Worm (Caenorhabditis elegans): ENCODE data around the gene ugt-22.
A peak's percentile ranks its signal among the peaks of the same experiment; 100 is the strongest.
"Not testable (repeated sequence)": the region's sequence is repeated elsewhere in the genome, so short reads cannot be mapped to it uniquely, and the experiment has no call there.

The ugt-22 gene

ce11 chrIV:13665073-13665472 lies 26.0 kb downstream of the ugt-22 start (continued):
- TF ChIP-seq attf-6 (GFP tag; IDR thresholded peaks at IDR 0.05) (peak; percentile 81), pbrm-1 (GFP tag; IDR thresholded peaks at IDR 0.05) (no peak), nhr-120 (GFP tag; IDR thresholded peaks at IDR 0.05) (no peak), ceh-27 (GFP tag; optimal IDR thresholded peaks at IDR 0.05) (no peak), hrde-1 (tag; optimal IDR thresholded peaks at IDR 0.05; ENCODE audit: borderline replicate concordance) (no peak), madf-10 (tag; optimal IDR thresholded peaks at IDR 0.05) (no peak), egl-44 (GFP tag; IDR thresholded peaks at IDR 0.05) (no peak), attf-5 (GFP tag; optimal IDR thresholded peaks at IDR 0.05) (no peak), xnd-1 (tag; optimal IDR thresholded peaks at IDR 0.05) (no peak), rpc-1 (optimal IDR thresholded peaks at IDR 0.05) (no peak), rpc-1 (tag; optimal IDR thresholded peaks at IDR 0.05) (no peak), lag-1 (GFP tag; IDR thresholded peaks at IDR 0.05) (no peak), C06A6.2 (GFP tag; conservative IDR thresholded peaks at IDR 0.05) (no peak), lin-54 (GFP tag; optimal IDR thresholded peaks at IDR 0.05) (no peak)

DNA sequence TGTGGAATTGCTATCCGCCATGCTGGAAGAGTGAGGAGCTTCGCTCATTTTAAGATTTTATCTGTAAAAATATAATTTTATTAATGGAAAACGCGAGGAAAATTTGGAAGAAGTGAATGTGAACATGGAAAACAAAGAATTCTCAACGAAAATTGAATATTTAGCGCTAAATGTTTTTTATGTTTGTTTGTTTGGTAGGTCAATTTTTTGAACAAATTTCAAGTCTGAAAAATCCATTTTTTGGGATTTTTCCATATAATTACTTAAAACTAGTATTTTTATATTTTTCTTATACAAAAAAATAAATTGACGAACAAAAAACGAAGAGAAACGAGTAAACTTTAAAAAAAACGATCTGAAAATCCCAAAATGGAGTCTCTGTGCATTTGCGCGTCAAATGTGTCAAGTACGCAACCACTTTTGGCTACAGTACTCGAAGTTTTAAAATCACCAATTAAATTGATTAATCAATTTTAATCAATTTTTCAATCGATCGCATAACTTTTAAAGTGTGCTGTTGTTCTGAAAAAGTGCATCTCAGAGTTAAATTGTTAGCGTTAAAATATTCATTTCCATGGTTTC lies 27.9 kb downstream of the ugt-22 start, which contains the start of gene fbxa-215:
Gene fbxa-215, minus strand, starts transcription at position 61 of the 582 bp plus-strand sequence.
- TF ChIP-seq madf-6 (GFP tag; IDR thresholded peaks at IDR 0.05) = peak; percentile 75
- TF ChIP-seq lin-26 (GFP tag; IDR thresholded peaks at IDR 0.05) = no peak
- no peak for TF ChIP-seq hmg-20 (GFP tag; IDR thresholded peaks at IDR 0.05)
- TF ChIP-seq B0261.1 (tag; optimal IDR thresholded peaks at IDR 0.05) = no peak
- no peak for TF ChIP-seq B0019.2 (GFP tag; conservative IDR thresholded peaks at IDR 0.05)
- no peak for TF ChIP-seq Y53F4B.3 (GFP tag; IDR thresholded peaks at IDR 0.05)
- no peak for TF ChIP-seq dox-1 (GFP tag; IDR thresholded peaks at IDR 0.05)
- peak; percentile 47 for TF ChIP-seq xnd-1 (tag; optimal IDR thresholded peaks at IDR 0.05)
- no peak for TF ChIP-seq madf-10 (tag; optimal IDR thresholded peaks at IDR 0.05)
- peak; percentile 57 for TF ChIP-seq snpc-4 (GFP tag; optimal IDR thresholded peaks at IDR 0.05)
- peak in 3 of 4 experiments; percentile 62 to 88 (median 82) for TF ChIP-seq snpc-4 (tag; optimal IDR thresholded peaks at IDR 0.05)
- TF ChIP-seq efl-1 (GFP tag; optimal IDR thresholded peaks at IDR 0.05) = peak; percentile 58
- peak; percentile 19 for TF ChIP-seq dpl-1 (GFP tag; optimal IDR thresholded peaks at IDR 0.05)
- no peak for TF ChIP-seq ztf-18 (tag; optimal IDR thresholded peaks at IDR 0.05)
- peak; percentile 52 for TF ChIP-seq lsl-1 (GFP tag; optimal IDR thresholded peaks at IDR 0.05)
- peak; percentile 65 for TF ChIP-seq madf-8 (GFP tag; conservative IDR thresholded peaks at IDR 0.05)
- no peak for TF ChIP-seq ZK185.1 (tag; optimal IDR thresholded peaks at IDR 0.05; ENCODE audit: poor library complexity, severe bottlenecking)
- TF ChIP-seq chd-7 (tag; optimal IDR thresholded peaks at IDR 0.05) = no peak
- TF ChIP-seq rpc-1 (optimal IDR thresholded peaks at IDR 0.05) = no peak
- no peak for TF ChIP-seq rpc-1 (tag; optimal IDR thresholded peaks at IDR 0.05)

ce11 chrIV:13667975-13668374 lies 28.9 kb downstream of the ugt-22 start:
- TF ChIP-seq Y53F4B.3 (GFP tag; IDR thresholded peaks at IDR 0.05) (peak; percentile 32; the same call in 1 of the 2 replicates), ceh-100 (GFP tag; IDR thresholded peaks at IDR 0.05) (0 out of 2 replicates have a peak, but pooled peaks have one; percentile 27), madf-6 (GFP tag; IDR thresholded peaks at IDR 0.05) (peak; percentile 61; the same call in 1 of the 2 replicates), ztf-25 (GFP tag; IDR thresholded peaks at IDR 0.05) (0 out of 2 replicates have a peak, but pooled peaks have one; percentile 43), ceh-40 (GFP tag; IDR thresholded peaks at IDR 0.05) (0 out of 2 replicates have a peak, but pooled peaks have one; percentile 21), Y56A3A.18 (GFP tag; IDR thresholded peaks at IDR 0.05) (0 out of 2 replicates have a peak, but pooled peaks have one; percentile 69), ekl-4 (GFP tag; IDR thresholded peaks at IDR 0.05) (peak; percentile 76), Y79H2A.3 (GFP tag; conservative IDR thresholded peaks at IDR 0.05) (peak; percentile 58; the same call in 1 of the 2 replicates), egrh-3 (GFP tag; IDR thresholded peaks at IDR 0.05) (peak; percentile 45), rpc-1 (optimal IDR thresholded peaks at IDR 0.05) (peak; percentile 37), hsf-1 (GFP tag; IDR thresholded peaks at IDR 0.05) (peak; percentile 98), snpc-4 (tag; optimal IDR thresholded peaks at IDR 0.05) (peak in 1 of 4 experiments; percentile 51), attf-6 (GFP tag; IDR thresholded peaks at IDR 0.05) (0 out of 2 replicates have a peak, but pooled peaks have one; percentile 67), mel-28 (tag; optimal IDR thresholded peaks at IDR 0.05; ENCODE audit: borderline replicate concordance) (peak; percentile 67)
- TF ChIP-seq rpc-1 (tag; optimal IDR thresholded peaks at IDR 0.05); snpc-4 (GFP tag; optimal IDR thresholded peaks at IDR 0.05): not testable (repeated sequence)
